Fruit fly (Drosophila melanogaster) whole organism, embryonic: ENCODE results near the gene CG42828.

Source experiments
- Atf-2 ChIP-seq: fragments of 200-800 bp; sonication (Bioruptor generic); optimal IDR thresholded peaks from 2 replicates; lab custom pipeline; 2016; ENCODE audit warnings: missing biosample characterization, missing genetic modification characterization
- Atf6 ChIP-seq: fragments of 200-800 bp; sonication (Bioruptor generic); IDR thresholded peaks from 2 replicates; pipeline ENCODE4 v1.3.6; 2022; ENCODE audit warnings: missing biosample characterization, missing genetic modification characterization
- Bdp1 ChIP-seq: fragments of 200-800 bp; sonication (Bioruptor generic); optimal IDR thresholded peaks from 3 replicates; lab custom pipeline; 2016; ENCODE audit warnings: missing biosample characterization, missing genetic modification characterization
- CG10979 ChIP-seq: fragments of 200-800 bp; sonication (Bioruptor generic); optimal IDR thresholded peaks from 2 replicates; lab custom pipeline; 2018; ENCODE audit warnings: missing biosample characterization, mild to moderate bottlenecking, missing genetic modification characterization, moderate library complexity
- CG12391 ChIP-seq: fragments of 200-800 bp; sonication (Bioruptor generic); optimal IDR thresholded peaks from 3 replicates; lab custom pipeline; 2018; ENCODE audit warnings: missing biosample characterization, mild to moderate bottlenecking, missing genetic modification characterization, moderate library complexity
- CG13624 ChIP-seq: fragments of 200-800 bp; sonication (Bioruptor generic); optimal IDR thresholded peaks from 2 replicates; lab custom pipeline; 2016; ENCODE audit warnings: missing biosample characterization, missing genetic modification characterization
- CG1529 ChIP-seq: fragments of 200-800 bp; sonication (Bioruptor generic); optimal IDR thresholded peaks from 3 replicates; lab custom pipeline; 2018; ENCODE audit warnings: missing biosample characterization, missing genetic modification characterization
- CG15479 ChIP-seq: fragments of 200-800 bp; sonication (Bioruptor generic); optimal IDR thresholded peaks from 3 replicates; lab custom pipeline; 2019; ENCODE audit warnings: missing biosample characterization, mild to moderate bottlenecking, missing genetic modification characterization, moderate library complexity
- CG1603 ChIP-seq: fragments of 200-800 bp; sonication (Bioruptor generic); optimal IDR thresholded peaks from 2 replicates; lab custom pipeline; 2019; ENCODE audit warnings: missing biosample characterization, mild to moderate bottlenecking, missing genetic modification characterization, moderate library complexity
- CG16815 ChIP-seq: fragments of 200-800 bp; sonication (Bioruptor generic); optimal IDR thresholded peaks from 3 replicates; lab custom pipeline; 2017; ENCODE audit warnings: missing biosample characterization, mild to moderate bottlenecking, missing genetic modification characterization
- CG17612 ChIP-seq: fragments of 200-800 bp; sonication (Bioruptor generic); IDR thresholded peaks from 2 replicates; pipeline ENCODE4 v1.3.6; 2022; ENCODE audit warnings: missing biosample characterization, missing genetic modification characterization
- CG18011 ChIP-seq: fragments of 200-800 bp; sonication (Bioruptor generic); optimal IDR thresholded peaks from 2 replicates; lab custom pipeline; 2017; ENCODE audit warnings: missing biosample characterization, missing genetic modification characterization, mild to moderate bottlenecking, moderate library complexity, missing genotype
- CG1832 ChIP-seq: fragments of 200-800 bp; sonication (Bioruptor generic); optimal IDR thresholded peaks from 2 replicates; lab custom pipeline; 2017; ENCODE audit warnings: missing biosample characterization, mild to moderate bottlenecking, missing genetic modification characterization, inconsistent platforms
- CG18619 ChIP-seq: fragments of 200-800 bp; sonication (Bioruptor generic); optimal IDR thresholded peaks from 3 replicates; lab custom pipeline; 2017; ENCODE audit warnings: missing biosample characterization, mild to moderate bottlenecking, missing genetic modification characterization
- CG30403 ChIP-seq: fragments of 200-800 bp; sonication (Bioruptor generic); optimal IDR thresholded peaks from 3 replicates; lab custom pipeline; 2016; ENCODE audit warnings: missing biosample characterization, missing genetic modification characterization
- CG31388 ChIP-seq: fragments of 200-800 bp; sonication (Bioruptor generic); optimal IDR thresholded peaks from 2 replicates; lab custom pipeline; 2016; ENCODE audit warnings: missing biosample characterization, missing genetic modification characterization
- CG33557 ChIP-seq: fragments of 200-800 bp; sonication (Bioruptor generic); optimal IDR thresholded peaks from 2 replicates; lab custom pipeline; 2019; ENCODE audit warnings: missing biosample characterization, mild to moderate bottlenecking, missing genetic modification characterization, moderate library complexity
- CG6654 ChIP-seq: fragments of 200-800 bp; sonication (Bioruptor generic); optimal IDR thresholded peaks from 2 replicates; lab custom pipeline; 2017; ENCODE audit warnings: missing biosample characterization, mild to moderate bottlenecking, missing genetic modification characterization
- CG7745 ChIP-seq: fragments of 200-800 bp; sonication (Bioruptor generic); optimal IDR thresholded peaks from 2 replicates; lab custom pipeline; 2018; ENCODE audit warnings: missing biosample characterization, mild to moderate bottlenecking, missing genetic modification characterization, moderate library complexity
- CG7839 ChIP-seq: fragments of 200-800 bp; sonication (Bioruptor generic); optimal IDR thresholded peaks from 3 replicates; lab custom pipeline; 2018; ENCODE audit warnings: missing biosample characterization, mild to moderate bottlenecking, missing genetic modification characterization, moderate library complexity
- CG8290 ChIP-seq, 3 experiments: fragments of 200-800 bp; sonication (Bioruptor generic); optimal IDR thresholded peaks; 2 replicates each; lab custom pipeline; 2016 to 2019; ENCODE audit warnings: missing biosample characterization in 3 of 3, missing genetic modification characterization in 3 of 3, mild to moderate bottlenecking in 2 of 3, moderate library complexity in 1 of 3
- CG8388 ChIP-seq: fragments of 200-800 bp; sonication (Bioruptor generic); optimal IDR thresholded peaks from 2 replicates; lab custom pipeline; 2019; ENCODE audit warnings: missing biosample characterization, mild to moderate bottlenecking, missing genetic modification characterization, moderate library complexity
- CG9727 ChIP-seq: fragments of 200-800 bp; sonication (Bioruptor generic); optimal IDR thresholded peaks from 3 replicates; lab custom pipeline; 2017; ENCODE audit warnings: missing biosample characterization, mild to moderate bottlenecking, missing genetic modification characterization
- Dfd ChIP-seq, 2 experiments: fragments of >200 bp; optimal IDR thresholded peaks; 2 replicates each; lab custom pipeline; 2017; ENCODE audit warnings: missing biosample characterization in 2 of 2, missing genetic modification characterization in 2 of 2
- Eip74EF ChIP-seq, 2 experiments: fragments of 200-800 bp in 1 of 2; fragments of >200 bp in 1 of 2; sonication (Bioruptor generic) in 1 of 2; optimal IDR thresholded peaks; 2 replicates each; lab custom pipeline; 2017 to 2019; ENCODE audit warnings: missing biosample characterization in 2 of 2, missing genetic modification characterization in 2 of 2, mild to moderate bottlenecking in 1 of 2, moderate library complexity in 1 of 2
- H15 ChIP-seq: fragments of 200-800 bp; sonication (Bioruptor generic); IDR thresholded peaks from 3 replicates; pipeline ENCODE4 v1.3.6; 2022; ENCODE audit warnings: missing biosample characterization, missing genetic modification characterization
- Jarid2 ChIP-seq: fragments of 200-800 bp; sonication (Bioruptor generic); optimal IDR thresholded peaks from 3 replicates; lab custom pipeline; 2017; ENCODE audit warnings: mild to moderate bottlenecking, missing biosample characterization, missing genetic modification reagents, missing genetic modification characterization
- Mad ChIP-seq: fragments of 200-800 bp; sonication (Bioruptor generic); optimal IDR thresholded peaks from 2 replicates; lab custom pipeline; 2016; ENCODE audit warnings: missing biosample characterization, missing genetic modification characterization
- Med ChIP-seq: fragments of 200-800 bp; sonication (Bioruptor generic); peaks from one replicate; lab custom pipeline; 2016; ENCODE audit warnings: missing biosample characterization, missing genetic modification characterization, mild to moderate bottlenecking, inconsistent platforms, moderate library complexity
- Myb ChIP-seq: fragments of 200-800 bp; sonication (Bioruptor generic); optimal IDR thresholded peaks from 2 replicates; lab custom pipeline; 2016; ENCODE audit warnings: missing biosample characterization, missing genetic modification characterization
- NFAT ChIP-seq: fragments of 200-800 bp; sonication (Bioruptor generic); IDR thresholded peaks from 2 replicates; pipeline ENCODE4 v1.3.6; 2022; ENCODE audit warnings: missing biosample characterization, missing genetic modification characterization
- amos ChIP-seq: fragments of 200-800 bp; sonication (Bioruptor generic); IDR thresholded peaks from 2 replicates; pipeline ENCODE4 v1.3.6; 2022; ENCODE audit warnings: missing biosample characterization, missing genetic modification characterization; ENCODE audit not compliant: partially characterized antibody
- bigmax ChIP-seq: fragments of 200-800 bp; sonication (Bioruptor generic); optimal IDR thresholded peaks from 2 replicates; lab custom pipeline; 2018; ENCODE audit warnings: missing biosample characterization, mild to moderate bottlenecking, missing genetic modification characterization
- br ChIP-seq: fragments of >200 bp; optimal IDR thresholded peaks from 2 replicates; lab custom pipeline; 2017
- cad ChIP-seq: fragments of >200 bp; optimal IDR thresholded peaks from 2 replicates; lab custom pipeline; 2017; ENCODE audit warnings: missing biosample characterization, missing genetic modification characterization
- da ChIP-seq: fragments of 200-800 bp; sonication (Bioruptor generic); optimal IDR thresholded peaks from 2 replicates; lab custom pipeline; 2016; ENCODE audit warnings: missing biosample characterization, missing genetic modification characterization
- dati ChIP-seq: fragments of 200-800 bp; sonication (Bioruptor generic); IDR thresholded peaks from 2 replicates; pipeline ENCODE4 v1.3.6; 2022; ENCODE audit warnings: missing biosample characterization, missing genetic modification characterization
- dm ChIP-seq: fragments of 200-800 bp; sonication (Bioruptor generic); optimal IDR thresholded peaks from 3 replicates; lab custom pipeline; 2016; ENCODE audit warnings: missing biosample characterization, missing genetic modification characterization
- esg ChIP-seq: fragments of 200-800 bp; sonication (Bioruptor generic); conservative IDR thresholded peaks from 2 replicates; pipeline ENCODE4 v1.3.6; 2022; ENCODE audit warnings: missing biosample characterization, missing genetic modification characterization
- gce ChIP-seq: fragments of 200-800 bp; sonication (Bioruptor generic); IDR thresholded peaks from 3 replicates; pipeline ENCODE4 v1.3.6; 2022; ENCODE audit warnings: missing biosample characterization, missing genetic modification characterization
- kay ChIP-seq: fragments of 200-800 bp; sonication (Bioruptor generic); optimal IDR thresholded peaks from 2 replicates; lab custom pipeline; 2016; ENCODE audit warnings: missing biosample characterization, missing genetic modification characterization
- knrl ChIP-seq: fragments of 200-800 bp; sonication (Bioruptor generic); IDR thresholded peaks from 3 replicates; pipeline ENCODE4 v1.3.6; 2022; ENCODE audit warnings: missing biosample characterization, missing genetic modification characterization; ENCODE audit not compliant: partially characterized antibody
- onecut ChIP-seq: fragments of 200-800 bp; sonication (Bioruptor generic); IDR thresholded peaks from 2 replicates; pipeline ENCODE4 v1.3.6; 2022; ENCODE audit warnings: missing biosample characterization, missing genetic modification characterization
- p53 ChIP-seq: fragments of 200-800 bp; sonication (Bioruptor generic); optimal IDR thresholded peaks from 2 replicates; lab custom pipeline; 2016; ENCODE audit warnings: missing biosample characterization, missing genetic modification characterization
- pan ChIP-seq, 4 experiments: fragments of >200 bp in 3 of 4; fragments of 200-800 bp in 1 of 4; sonication (Bioruptor generic) in 1 of 4; optimal IDR thresholded peaks in 3 of 4; IDR thresholded peaks in 1 of 4; 2 replicates each; pipeline versions ENCODE4 v1.3.6 to Lab custom; 2017 to 2022; ENCODE audit warnings: missing biosample characterization in 2 of 4, missing genetic modification characterization in 2 of 4, mixed read lengths in 1 of 4
- pzg ChIP-seq: fragments of 200-800 bp; sonication (Bioruptor generic); optimal IDR thresholded peaks from 3 replicates; lab custom pipeline; 2018; ENCODE audit warnings: missing biosample characterization, mild to moderate bottlenecking, missing genetic modification characterization, moderate library complexity
- sens ChIP-seq: fragments of 200-800 bp; sonication (Bioruptor generic); peaks from one replicate; lab custom pipeline; 2016; ENCODE audit warnings: missing biosample characterization, missing genetic modification characterization
- sqz ChIP-seq: fragments of 200-800 bp; sonication (Bioruptor generic); optimal IDR thresholded peaks from 3 replicates; lab custom pipeline; 2018; ENCODE audit warnings: missing biosample characterization, mild to moderate bottlenecking, missing genetic modification characterization
- twi ChIP-seq: fragments of 200-800 bp; optimal IDR thresholded peaks from 2 replicates; lab custom pipeline; 2019; ENCODE audit warnings: missing biosample characterization, mild to moderate bottlenecking, missing genetic modification characterization, moderate library complexity
- wek ChIP-seq: fragments of 200-800 bp; sonication (Bioruptor generic); optimal IDR thresholded peaks from 3 replicates; lab custom pipeline; 2018; ENCODE audit warnings: missing biosample characterization, mild to moderate bottlenecking, missing genetic modification characterization, moderate library complexity

Gene CG42828

dm6 chr3R:23326292-23326691 lies 47.2 kb upstream of the CG42828 start (continued):
- TF ChIP-seq pzg (GFP tag; lab: Kevin White, UChicago) (no peak), H15 (GFP tag; lab: Robert Waterston, UW) (peak; percentile 81), CG18619 (GFP tag; lab: Kevin White, UChicago) (peak; percentile 69), twi (tag; lab: Kevin White, UChicago) (peak; percentile 73), CG12391 (tag; lab: Kevin White, UChicago) (peak; percentile 89), Atf-2 (GFP tag; lab: Kevin White, UChicago) (peak; percentile 85), CG6654 (GFP tag; lab: Kevin White, UChicago) (peak; percentile 62), Atf6 (peak; percentile 81), onecut (GFP tag; lab: Robert Waterston, UW) (peak; percentile 81), NFAT (GFP tag; lab: Robert Waterston, UW) (peak; percentile 50), bigmax (no peak), pan (optimal IDR thresholded peaks at IDR 0.05; lab: Kevin White, UChicago) (no peak), pan (GFP tag; optimal IDR thresholded peaks at IDR 0.05 in 1 of 2, IDR thresholded peaks at IDR 0.05 in 1 of 2) (peak in 1 of 2 experiments; percentile 81), CG16815 (GFP tag; lab: Kevin White, UChicago) (peak; percentile 88), Jarid2 (GFP tag; lab: Kevin White, UChicago) (peak; percentile 30), sqz (GFP tag; lab: Kevin White, UChicago) (peak; percentile 40), dati (GFP tag; lab: Robert Waterston, UW) (peak; percentile 61; the same call in 1 of the 2 replicates), Dfd (GFP tag; optimal IDR thresholded peaks at IDR 0.05; lab: Kevin White, UChicago) (no peak), CG7745 (tag; lab: Kevin White, UChicago) (peak; percentile 48), Myb (GFP tag; lab: Kevin White, UChicago) (peak; percentile 71), amos (no peak), cad (no peak), Eip74EF (GFP tag; optimal IDR thresholded peaks at IDR 0.05; lab: Kevin White, UChicago) (peak in 1 of 2 experiments; percentile 70), CG1603 (peak; percentile 96), da (peak; percentile 18), CG8388 (peak; percentile 86), dm (GFP tag; lab: Kevin White, UChicago) (peak; percentile 79), CG17612 (GFP tag; lab: Robert Waterston, UW) (peak; percentile 70; the same call in 1 of the 2 replicates), esg (peak; percentile 69), CG31388 (GFP tag; lab: Kevin White, UChicago) (peak; percentile 56), wek (GFP tag; lab: Kevin White, UChicago) (peak; percentile 71), CG10979 (tag; lab: Kevin White, UChicago) (peak; percentile 93), br (lab: Kevin White, UChicago) (no peak), Bdp1 (GFP tag; lab: Kevin White, UChicago) (peak; percentile 74), Mad (GFP tag; lab: Kevin White, UChicago) (peak; percentile 75), p53 (GFP tag; lab: Kevin White, UChicago) (peak; percentile 40), gce (GFP tag; lab: Robert Waterston, UW) (0 out of 3 replicates have a peak, but pooled peaks have one; percentile 47), CG1832 (no peak), sens (GFP tag; lab: Kevin White, UChicago) (peak; percentile 98), knrl (no peak), CG18011 (peak; percentile 31), CG9727 (GFP tag; lab: Kevin White, UChicago) (peak; percentile 89), CG30403 (GFP tag; lab: Kevin White, UChicago) (peak; percentile 77), CG8290 (GFP tag; optimal IDR thresholded peaks at IDR 0.05; lab: Kevin White, UChicago) (peak; percentile 78), CG8290 (tag; optimal IDR thresholded peaks at IDR 0.05; lab: Kevin White, UChicago) (peak; percentile 13 to 96), CG13624 (peak; percentile 82), CG15479 (GFP tag; lab: Kevin White, UChicago) (no peak), kay (GFP tag; lab: Kevin White, UChicago) (peak; percentile 77), CG7839 (tag; lab: Kevin White, UChicago) (peak; percentile 88), CG1529 (GFP tag; lab: Kevin White, UChicago) (peak; percentile 75), Med (GFP tag; lab: Kevin White, UChicago) (peak; percentile 97), CG33557 (peak; percentile 81)
